Worm (Caenorhabditis elegans) whole organism, L2 larva: Measurements from ENCODE around the gene ndg-4.

Experiments
- C34F6.9 ChIP-seq: fragments of 150-350 bp; optimal IDR thresholded peaks from 2 replicates; lab custom pipeline; 2014; ENCODE audit warnings: missing biosample characterization, missing genetic modification characterization
- F13H6.1 ChIP-seq: sonication (generic microtip); optimal IDR thresholded peaks from 2 replicates; lab custom pipeline; 2016; ENCODE audit warnings: missing genetic modification characterization, missing compliant biosample characterization
- R02D3.7 ChIP-seq: fragments of 150-350 bp; optimal IDR thresholded peaks from 2 replicates; lab custom pipeline; 2014; ENCODE audit warnings: missing biosample characterization, missing genetic modification characterization
- Y55F3AM.14 ChIP-seq: fragments of 200-800 bp; sonication (Bioruptor generic); optimal IDR thresholded peaks from 2 replicates; lab custom pipeline; 2018; ENCODE audit warnings: mild to moderate bottlenecking, missing genetic modification characterization, missing compliant biosample characterization
- ZK546.5 ChIP-seq: sonication (generic microtip); optimal IDR thresholded peaks from 2 replicates; lab custom pipeline; 2017; ENCODE audit warnings: missing biosample characterization, missing genetic modification characterization
- alr-1 ChIP-seq: fragments of 150-350 bp; optimal IDR thresholded peaks from 2 replicates; lab custom pipeline; 2014; ENCODE audit warnings: missing biosample characterization, missing genetic modification characterization
- aly-2 ChIP-seq: fragments of 150-350 bp; optimal IDR thresholded peaks from 2 replicates; lab custom pipeline; 2014; ENCODE audit warnings: missing biosample characterization, missing genetic modification characterization
- ama-1 ChIP-seq: fragments of 150-350 bp; optimal IDR thresholded peaks from 2 replicates; lab custom pipeline; 2018; ENCODE audit warnings: inconsistent platforms
- blmp-1 ChIP-seq: sonication (generic microtip); optimal IDR thresholded peaks from 2 replicates; lab custom pipeline; 2017; ENCODE audit warnings: missing genetic modification characterization, mild to moderate bottlenecking, missing compliant biosample characterization, antibody characterized with exemption, moderate library complexity; ENCODE audit not compliant: insufficient read depth
- ceh-16 ChIP-seq: fragments of 150-350 bp; optimal IDR thresholded peaks from 2 replicates; lab custom pipeline; 2014; ENCODE audit warnings: missing biosample characterization, missing genetic modification characterization
- ceh-82 ChIP-seq: fragments of 150-350 bp; optimal IDR thresholded peaks from 2 replicates; lab custom pipeline; 2014; ENCODE audit warnings: missing biosample characterization, missing genetic modification characterization
- crh-2 ChIP-seq: sonication (generic microtip); optimal IDR thresholded peaks from 2 replicates; lab custom pipeline; 2017; ENCODE audit warnings: missing biosample characterization, missing genetic modification characterization
- dmd-4 ChIP-seq: sonication (generic microtip); optimal IDR thresholded peaks from 2 replicates; lab custom pipeline; 2017; ENCODE audit warnings: missing biosample characterization, missing genetic modification characterization
- egl-27 ChIP-seq: sonication (generic microtip); optimal IDR thresholded peaks from 3 replicates; lab custom pipeline; 2017; ENCODE audit warnings: missing biosample characterization, missing genetic modification reagents, missing genetic modification characterization
- elt-1 ChIP-seq: fragments of 150-350 bp; optimal IDR thresholded peaks from 2 replicates; lab custom pipeline; 2014; ENCODE audit warnings: missing biosample characterization, missing genetic modification characterization
- elt-3 ChIP-seq: sonication (generic microtip); optimal IDR thresholded peaks from 2 replicates; lab custom pipeline; 2017; ENCODE audit warnings: missing biosample characterization, missing genetic modification characterization
- fos-1 ChIP-seq: fragments of 150-350 bp; optimal IDR thresholded peaks from 2 replicates; lab custom pipeline; 2014; ENCODE audit warnings: missing biosample characterization, missing genetic modification characterization
- gmeb-1 ChIP-seq: fragments of 150-350 bp; optimal IDR thresholded peaks from 2 replicates; lab custom pipeline; 2014; ENCODE audit warnings: missing biosample characterization, missing genetic modification characterization
- lin-11 ChIP-seq: fragments of 150-350 bp; sonication (generic microtip); optimal IDR thresholded peaks from 2 replicates; lab custom pipeline; 2014; ENCODE audit warnings: missing biosample characterization, missing genetic modification characterization, inconsistent platforms, mixed read lengths
- lin-13 ChIP-seq: fragments of 150-350 bp; optimal IDR thresholded peaks from 2 replicates; lab custom pipeline; 2014; ENCODE audit warnings: missing biosample characterization, missing genetic modification reagents, missing genetic modification characterization
- lin-39 ChIP-seq: fragments of 150-350 bp; optimal IDR thresholded peaks from 2 replicates; lab custom pipeline; 2014; ENCODE audit warnings: missing biosample characterization, missing genetic modification reagents, missing genetic modification characterization
- lsy-2 ChIP-seq, 2 experiments: fragments of 150-350 bp in 1 of 2; sonication (generic microtip) in 1 of 2; optimal IDR thresholded peaks; 2 replicates each; lab custom pipeline; 2014 to 2017; ENCODE audit warnings: missing biosample characterization in 2 of 2, missing genetic modification characterization in 2 of 2
- mab-5 ChIP-seq: fragments of 150-350 bp; optimal IDR thresholded peaks from 2 replicates; lab custom pipeline; 2014; ENCODE audit warnings: missing biosample characterization, missing genetic modification characterization
- mbf-1 ChIP-seq: sonication (generic microtip); optimal IDR thresholded peaks from 2 replicates; lab custom pipeline; 2017; ENCODE audit warnings: missing biosample characterization, missing genetic modification characterization
- nhr-10 ChIP-seq: sonication (generic microtip); optimal IDR thresholded peaks from 2 replicates; lab custom pipeline; 2017; ENCODE audit warnings: missing biosample characterization, missing genetic modification characterization
- nhr-11 ChIP-seq: fragments of 150-350 bp; optimal IDR thresholded peaks from 2 replicates; lab custom pipeline; 2014; ENCODE audit warnings: missing biosample characterization, missing genetic modification characterization
- nhr-12 ChIP-seq: fragments of 150-350 bp; optimal IDR thresholded peaks from 2 replicates; lab custom pipeline; 2014; ENCODE audit warnings: missing biosample characterization, missing genetic modification characterization
- nhr-129 ChIP-seq: fragments of 150-350 bp; optimal IDR thresholded peaks from 2 replicates; lab custom pipeline; 2014; ENCODE audit warnings: missing biosample characterization, missing genetic modification characterization
- nhr-21 ChIP-seq: fragments of 150-350 bp; optimal IDR thresholded peaks from 2 replicates; lab custom pipeline; 2014; ENCODE audit warnings: missing biosample characterization, missing genetic modification characterization
- nhr-23 ChIP-seq: fragments of 150-350 bp; optimal IDR thresholded peaks from 2 replicates; lab custom pipeline; 2014; ENCODE audit warnings: missing biosample characterization, missing genetic modification reagents, missing genetic modification characterization
- nhr-237 ChIP-seq: fragments of 150-350 bp; optimal IDR thresholded peaks from 2 replicates; lab custom pipeline; 2014; ENCODE audit warnings: missing biosample characterization, missing genetic modification characterization
- nhr-25 ChIP-seq: fragments of 150-350 bp; sonication (generic microtip); optimal IDR thresholded peaks from 3 replicates; lab custom pipeline; 2014; ENCODE audit warnings: missing biosample characterization, missing genetic modification characterization
- nhr-6 ChIP-seq: fragments of 150-350 bp; optimal IDR thresholded peaks from 2 replicates; lab custom pipeline; 2014; ENCODE audit warnings: missing biosample characterization, missing genetic modification characterization
- nhr-77 ChIP-seq: fragments of 150-350 bp; optimal IDR thresholded peaks from 2 replicates; lab custom pipeline; 2014; ENCODE audit warnings: missing biosample characterization, missing genetic modification characterization
- peb-1 ChIP-seq: fragments of 150-350 bp; optimal IDR thresholded peaks from 2 replicates; lab custom pipeline; 2014; ENCODE audit warnings: missing biosample characterization, missing genetic modification characterization
- sem-4 ChIP-seq: fragments of 150-350 bp; optimal IDR thresholded peaks from 2 replicates; lab custom pipeline; 2014; ENCODE audit warnings: missing biosample characterization, missing genetic modification reagents, missing genetic modification characterization
- skn-1 ChIP-seq: sonication (generic microtip); optimal IDR thresholded peaks from 2 replicates; lab custom pipeline; 2017; ENCODE audit warnings: missing biosample characterization, missing genetic modification characterization
- sma-3 ChIP-seq: sonication (generic microtip); optimal IDR thresholded peaks from 2 replicates; lab custom pipeline; 2016; ENCODE audit warnings: missing genetic modification reagents, missing genetic modification characterization, missing compliant biosample characterization
- sma-9 ChIP-seq, 2 experiments: fragments of 150-350 bp in 1 of 2; sonication (generic microtip) in 1 of 2; optimal IDR thresholded peaks; 2 replicates each; lab custom pipeline; 2014 to 2016; ENCODE audit warnings: missing genetic modification characterization in 2 of 2, mild to moderate bottlenecking in 1 of 2, missing biosample characterization in 1 of 2, missing compliant biosample characterization in 1 of 2, missing genetic modification reagents in 1 of 2, moderate library complexity in 1 of 2
- snpc-4 ChIP-seq: fragments of 150-350 bp; optimal IDR thresholded peaks from 2 replicates; lab custom pipeline; 2014; ENCODE audit warnings: missing biosample characterization, missing genetic modification characterization
- unc-39 ChIP-seq: fragments of 150-350 bp; optimal IDR thresholded peaks from 2 replicates; lab custom pipeline; 2014; ENCODE audit warnings: missing biosample characterization, missing genetic modification characterization
- unc-55 ChIP-seq: fragments of 150-350 bp; sonication (generic microtip); optimal IDR thresholded peaks from 3 replicates; lab custom pipeline; 2014; ENCODE audit warnings: missing biosample characterization, missing genetic modification reagents, missing genetic modification characterization
- unc-62 ChIP-seq: fragments of 150-350 bp; optimal IDR thresholded peaks from 2 replicates; lab custom pipeline; 2014; ENCODE audit warnings: missing biosample characterization, missing genetic modification reagents, missing genetic modification characterization
- zag-1 ChIP-seq: fragments of 150-350 bp; optimal IDR thresholded peaks from 2 replicates; lab custom pipeline; 2014; ENCODE audit warnings: missing biosample characterization, missing genetic modification characterization
- ztf-1 ChIP-seq: fragments of 200-800 bp; sonication (Bioruptor generic); conservative IDR thresholded peaks from 2 replicates; pipeline ENCODE4 v1.3.6; 2022; ENCODE audit warnings: missing genetic modification characterization, missing compliant biosample characterization
- ztf-11 ChIP-seq: sonication (generic microtip); optimal IDR thresholded peaks from 2 replicates; lab custom pipeline; 2017; ENCODE audit warnings: missing biosample characterization, missing genetic modification characterization
- ztf-4 ChIP-seq: fragments of 150-350 bp; optimal IDR thresholded peaks from 2 replicates; lab custom pipeline; 2014; ENCODE audit warnings: missing biosample characterization, missing genetic modification characterization

Gene ndg-4

ce11 chrIII:4476806-4477205, 9.6 kb upstream of the ndg-4 start:
- TF ChIP-seq C34F6.9 (tag; lab: Kevin White, UChicago) (no peak), elt-1 (tag; lab: Kevin White, UChicago) (no peak), nhr-25 (tag; lab: Kevin White, UChicago) (no peak), fos-1 (tag; lab: Kevin White, UChicago) (no peak), nhr-12 (tag; lab: Kevin White, UChicago) (no peak), nhr-6 (tag; lab: Kevin White, UChicago) (no peak)

DNA sequence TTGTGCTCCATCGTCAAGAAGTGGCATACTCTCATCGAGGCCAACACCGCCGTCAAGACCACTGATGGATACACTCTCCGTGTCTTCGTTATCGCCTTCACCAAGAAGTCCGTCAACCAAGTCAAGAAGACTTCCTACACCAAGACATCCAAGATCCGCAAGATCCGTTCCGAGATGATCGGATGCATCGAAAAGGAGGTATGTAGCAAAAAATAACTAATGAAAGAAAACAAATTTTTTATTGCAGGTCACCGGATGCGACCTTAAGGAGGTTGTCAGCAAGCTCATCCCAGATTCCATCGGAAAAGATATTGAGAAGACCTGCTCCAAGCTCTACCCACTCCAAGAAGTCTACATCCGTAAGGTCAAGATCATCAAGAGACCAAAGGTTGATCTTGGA, 9.1 kb upstream of the ndg-4 start:
- TF ChIP-seq dmd-4 (no peak), unc-55 (GFP tag; lab: Kevin White, UChicago) (no peak), lin-39 (tag; lab: Kevin White, UChicago) (no peak), elt-3 (no peak), F13H6.1 (tag; lab: Kevin White, UChicago) (no peak), lin-11 (tag; lab: Kevin White, UChicago) (no peak), crh-2 (tag; lab: Kevin White, UChicago) (no peak), R02D3.7 (no peak), sma-3 (GFP tag; lab: Kevin White, UChicago) (no peak), snpc-4 (tag; lab: Kevin White, UChicago) (no peak), gmeb-1 (tag; lab: Kevin White, UChicago) (no peak), aly-2 (no peak)

DNA sequence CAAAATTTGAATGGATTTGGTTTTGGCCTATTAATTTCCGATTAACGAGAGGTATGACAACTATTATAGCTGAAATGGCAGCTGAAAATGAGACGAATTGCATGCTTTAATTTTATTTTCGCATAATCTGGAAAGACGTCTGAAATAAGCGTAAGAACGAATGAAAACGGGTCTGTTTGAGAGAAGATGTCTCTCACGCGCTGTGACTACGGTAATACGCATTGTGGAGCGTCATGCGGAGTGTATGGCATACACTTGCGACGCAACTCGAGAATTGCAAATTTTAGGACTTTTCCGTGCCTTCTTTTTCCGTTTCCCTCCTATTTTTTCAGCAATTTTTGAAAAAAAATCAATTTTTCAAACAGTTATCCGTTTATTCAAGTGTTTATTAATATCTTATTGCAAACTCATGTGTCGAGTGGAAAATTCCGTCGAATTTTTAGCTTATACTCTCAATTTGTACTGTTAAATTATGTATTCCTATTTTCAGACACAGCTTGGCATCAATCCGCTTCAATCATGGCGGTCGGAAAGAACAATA, 8.3 kb upstream of the ndg-4 start, which contains the start of gene rps-1:
Gene rps-1 (plus strand): TSS at position 491 of the 541 bp plus-strand sequence.
- TF ChIP-seq unc-55 (GFP tag; lab: Kevin White, UChicago) (peak; percentile 99), ztf-1 (GFP tag; lab: Robert Waterston, UW) (no peak), nhr-21 (tag; lab: Kevin White, UChicago) (peak; percentile 99), nhr-6 (tag; lab: Kevin White, UChicago) (peak; percentile 99), unc-62 (peak; percentile 80), fos-1 (tag; lab: Kevin White, UChicago) (peak; percentile 99), sma-9 (GFP tag; optimal IDR thresholded peaks at IDR 0.05; lab: Kevin White, UChicago) (peak; percentile 99), sma-9 (tag; optimal IDR thresholded peaks at IDR 0.05; lab: Kevin White, UChicago) (no peak), lin-39 (tag; lab: Kevin White, UChicago) (peak; percentile 80), nhr-77 (tag; lab: Kevin White, UChicago) (peak; percentile 92), alr-1 (tag; lab: Kevin White, UChicago) (no peak), C34F6.9 (tag; lab: Kevin White, UChicago) (peak; percentile 100), nhr-12 (tag; lab: Kevin White, UChicago) (peak; percentile 77), aly-2 (peak; percentile 89), ZK546.5 (tag; lab: Kevin White, UChicago) (peak; percentile 84), lin-13 (GFP tag; lab: Kevin White, UChicago) (peak; percentile 98), mbf-1 (tag; lab: Kevin White, UChicago) (peak; percentile 53), nhr-129 (tag; lab: Kevin White, UChicago) (peak; percentile 99), F13H6.1 (tag; lab: Kevin White, UChicago) (peak; percentile 99), nhr-25 (tag; lab: Kevin White, UChicago) (peak; percentile 99), crh-2 (tag; lab: Kevin White, UChicago) (peak; percentile 99), ceh-82 (tag; lab: Kevin White, UChicago) (peak; percentile 94), blmp-1 (peak; percentile 95), ztf-4 (tag; lab: Kevin White, UChicago) (peak; percentile 99), nhr-23 (no peak), gmeb-1 (tag; lab: Kevin White, UChicago) (peak; percentile 96), snpc-4 (tag; lab: Kevin White, UChicago) (peak; percentile 92), elt-1 (tag; lab: Kevin White, UChicago) (no peak), egl-27 (peak; percentile 97), unc-39 (tag; lab: Kevin White, UChicago) (no peak), ama-1 (lab: Kevin White, UChicago) (peak; percentile 47), Y55F3AM.14 (GFP tag; lab: Kevin White, UChicago) (peak; percentile 97), nhr-10 (tag; lab: Kevin White, UChicago) (peak; percentile 90), ceh-16 (tag; lab: Kevin White, UChicago) (peak; percentile 95), nhr-11 (tag; lab: Kevin White, UChicago) (no peak), peb-1 (tag; lab: Kevin White, UChicago) (no peak), lin-11 (tag; lab: Kevin White, UChicago) (peak; percentile 98), zag-1 (tag; lab: Kevin White, UChicago) (peak; percentile 96), skn-1 (tag; lab: Kevin White, UChicago) (peak; percentile 92), mab-5 (tag; lab: Kevin White, UChicago) (peak; percentile 97), sem-4 (tag; lab: Kevin White, UChicago) (peak; percentile 100), nhr-237 (tag; lab: Kevin White, UChicago) (peak; percentile 89), ztf-11 (tag; lab: Kevin White, UChicago) (peak; percentile 61), dmd-4 (peak; percentile 63), elt-3 (no peak), sma-3 (GFP tag; lab: Kevin White, UChicago) (peak; percentile 99), R02D3.7 (peak; percentile 81), lsy-2 (tag; optimal IDR thresholded peaks at IDR 0.05; lab: Kevin White, UChicago) (peak; percentile 100)
